Fruit fly (Drosophila melanogaster): ENCODE data around the gene CG16986.

CG16986 gene

DNA sequence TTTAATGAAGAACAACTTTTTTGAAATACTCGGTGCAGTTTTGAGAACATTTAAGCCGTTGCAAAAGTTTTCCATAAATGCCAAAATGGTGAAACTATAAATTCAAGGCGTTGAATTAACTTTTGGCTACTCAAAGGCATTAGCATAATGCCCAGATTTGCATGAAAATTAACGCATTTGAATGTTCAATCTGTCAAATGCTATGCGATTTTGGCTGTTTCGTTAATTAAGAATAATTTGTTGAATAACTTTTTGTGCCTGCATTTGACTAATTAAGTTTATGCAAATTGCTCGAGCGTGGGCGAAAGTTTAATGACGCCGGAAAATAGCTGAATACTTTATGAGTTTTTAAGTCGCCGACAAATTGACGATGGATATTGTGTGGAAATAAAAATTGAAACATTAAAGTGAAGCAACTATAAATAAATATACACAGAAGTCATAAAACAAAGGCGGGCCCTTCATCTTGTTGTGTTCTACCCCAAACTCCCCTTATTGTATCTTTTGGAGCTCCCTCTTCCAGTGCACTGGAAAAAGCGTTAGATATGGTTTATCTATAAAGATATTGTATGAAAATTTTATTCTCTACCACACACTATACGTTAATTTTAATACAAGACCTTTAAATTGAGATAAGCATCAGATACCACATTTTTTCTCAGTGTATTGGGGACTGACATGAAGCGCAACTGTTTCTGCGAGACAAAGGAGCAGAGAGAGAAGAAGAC is 47.9 kb upstream of the CG16986 start (continued):
- TF ChIP-seq CG7357 (GFP tag; IDR thresholded peaks at IDR 0.05): no peak
- peak; percentile 76 for TF ChIP-seq unpg (GFP tag; optimal IDR thresholded peaks at IDR 0.05)
- peak; percentile 53 for TF ChIP-seq Hr3 (GFP tag; optimal IDR thresholded peaks at IDR 0.05)
- TF ChIP-seq CTCF (GFP tag; optimal IDR thresholded peaks at IDR 0.05): peak; percentile 12
- TF ChIP-seq Nf-YA (GFP tag; IDR thresholded peaks at IDR 0.05): 0 out of 2 replicates have a peak, but pooled peaks have one; percentile 36
- 0 out of 3 replicates have a peak, but pooled peaks have one; percentile 31 for TF ChIP-seq croc (GFP tag; conservative IDR thresholded peaks at IDR 0.05)
- TF ChIP-seq zf30C (GFP tag; optimal IDR thresholded peaks at IDR 0.05): peak; percentile 69
- TF ChIP-seq Lim3 (GFP tag; IDR thresholded peaks at IDR 0.05): no peak
- TF ChIP-seq CG17385 (GFP tag; optimal IDR thresholded peaks at IDR 0.05): peak; percentile 47
- TF ChIP-seq ro (GFP tag; IDR thresholded peaks at IDR 0.05): 0 out of 2 replicates have a peak, but pooled peaks have one; percentile 13
- peak; percentile 5 for TF ChIP-seq CG8359 (GFP tag; optimal IDR thresholded peaks at IDR 0.05; ENCODE audit: borderline replicate concordance)
- peak; percentile 59 for TF ChIP-seq ems (GFP tag; optimal IDR thresholded peaks at IDR 0.05)
- TF ChIP-seq CoRest (tag; optimal IDR thresholded peaks at IDR 0.05): peak; percentile 65
- TF ChIP-seq CG12219 (GFP tag; optimal IDR thresholded peaks at IDR 0.05): peak; percentile 59
- TF ChIP-seq CG12104 (GFP tag; optimal IDR thresholded peaks at IDR 0.05): peak; percentile 18
- TF ChIP-seq so (GFP tag; IDR thresholded peaks at IDR 0.05): peak; percentile 50; the same call in 1 of the 3 replicates
- no peak for TF ChIP-seq hkb (optimal IDR thresholded peaks at IDR 0.05)
- peak; percentile 73 for TF ChIP-seq hkb (GFP tag; IDR thresholded peaks at IDR 0.05)
- TF ChIP-seq CG5180 (GFP tag; optimal IDR thresholded peaks at IDR 0.05): peak; percentile 6
- peak; percentile 34 for TF ChIP-seq CHES-1-like (GFP tag; optimal IDR thresholded peaks at IDR 0.05)
- TF ChIP-seq Sry-δ (GFP tag; optimal IDR thresholded peaks at IDR 0.05): peak; percentile 24
- no peak for TF ChIP-seq E2f1 (GFP tag; IDR thresholded peaks at IDR 0.05)
- peak; percentile 80 for TF ChIP-seq CG15601 (tag; optimal IDR thresholded peaks at IDR 0.05)
- TF ChIP-seq fu2 (GFP tag; optimal IDR thresholded peaks at IDR 0.05): no peak
- TF ChIP-seq CG8089 (GFP tag; optimal IDR thresholded peaks at IDR 0.05): peak; percentile 22
- peak; percentile 74 for TF ChIP-seq CG17361 (GFP tag; IDR thresholded peaks at IDR 0.05)
- TF ChIP-seq Dp (GFP tag; optimal IDR thresholded peaks at IDR 0.05): no peak
- TF ChIP-seq Eip74EF (GFP tag; optimal IDR thresholded peaks at IDR 0.05): peak in 1 of 2 experiments; percentile 42
- peak; percentile 11 for TF ChIP-seq disco-r (GFP tag; optimal IDR thresholded peaks at IDR 0.05)
- peak; percentile 13 for TF ChIP-seq NK7.1 (GFP tag; optimal IDR thresholded peaks at IDR 0.05)
- TF ChIP-seq fd3F (GFP tag; optimal IDR thresholded peaks at IDR 0.05): no peak
- TF ChIP-seq CG2202 (tag; optimal IDR thresholded peaks at IDR 0.05): peak; percentile 69
- peak; percentile 52 for TF ChIP-seq Mes4 (GFP tag; optimal IDR thresholded peaks at IDR 0.05)
- TF ChIP-seq CG4707 (GFP tag; optimal IDR thresholded peaks at IDR 0.05): peak; percentile 69
- TF ChIP-seq CG15514 (GFP tag; optimal IDR thresholded peaks at IDR 0.05): peak; percentile 32
- TF ChIP-seq CG15073 (GFP tag; optimal IDR thresholded peaks at IDR 0.05): no peak
- TF ChIP-seq pita (GFP tag; optimal IDR thresholded peaks at IDR 0.05): no peak
- no peak for TF ChIP-seq Bdp1 (GFP tag; optimal IDR thresholded peaks at IDR 0.05)
- no peak for TF ChIP-seq tna (GFP tag; IDR thresholded peaks at IDR 0.05; ENCODE audit: partially characterized antibody)
- no peak for TF ChIP-seq ab (GFP tag; optimal IDR thresholded peaks at IDR 0.05)
- peak; percentile 52 for TF ChIP-seq Rfx (GFP tag; IDR thresholded peaks at IDR 0.05)
- peak; percentile 52 to 87 for TF ChIP-seq bsh (GFP tag; optimal IDR thresholded peaks at IDR 0.05)
- peak; percentile 34 for TF ChIP-seq MTF-1 (GFP tag; optimal IDR thresholded peaks at IDR 0.05; ENCODE audit: borderline replicate concordance)
- TF ChIP-seq CG8765 (GFP tag; IDR thresholded peaks at IDR 0.05): no peak
- no peak for TF ChIP-seq CG2129 (GFP tag; IDR thresholded peaks at IDR 0.05; ENCODE audit: partially characterized antibody)
- peak; percentile 38; the same call in 1 of the 2 replicates for TF ChIP-seq H2.0 (GFP tag; IDR thresholded peaks at IDR 0.05)
- no peak for TF ChIP-seq Nf-YC (tag; optimal IDR thresholded peaks at IDR 0.05)
- TF ChIP-seq E2f2 (GFP tag; IDR thresholded peaks at IDR 0.05): 0 out of 2 replicates have a peak, but pooled peaks have one; percentile 36
- TF ChIP-seq insv (GFP tag; optimal IDR thresholded peaks at IDR 0.05): no peak

Measured in whole organism, embryonic.